Worm (Caenorhabditis elegans): ENCODE results near the gene Y64H9A.2.

The Y64H9A.2 gene

ce11 chrX:5017591-5017990 is 26.2 kb upstream of the Y64H9A.2 start, which contains the start of gene sek-3:
Gene sek-3 (plus strand): TSS chrX:5017891.
- no peak for TF ChIP-seq dmd-4 (tag; optimal IDR thresholded peaks at IDR 0.05)
- no peak for TF ChIP-seq ceh-16 (tag; optimal IDR thresholded peaks at IDR 0.05)
- no peak for TF ChIP-seq R02D3.7 (tag; optimal IDR thresholded peaks at IDR 0.05)
- TF ChIP-seq ama-1 (optimal IDR thresholded peaks at IDR 0.05), result no peak
- TF ChIP-seq snpc-4 (tag; optimal IDR thresholded peaks at IDR 0.05), result no peak
- no peak for TF ChIP-seq mab-5 (tag; optimal IDR thresholded peaks at IDR 0.05)
- no peak for TF ChIP-seq Y55F3AM.14 (GFP tag; optimal IDR thresholded peaks at IDR 0.05)
- no peak for TF ChIP-seq skn-1 (tag; optimal IDR thresholded peaks at IDR 0.05)

DNA sequence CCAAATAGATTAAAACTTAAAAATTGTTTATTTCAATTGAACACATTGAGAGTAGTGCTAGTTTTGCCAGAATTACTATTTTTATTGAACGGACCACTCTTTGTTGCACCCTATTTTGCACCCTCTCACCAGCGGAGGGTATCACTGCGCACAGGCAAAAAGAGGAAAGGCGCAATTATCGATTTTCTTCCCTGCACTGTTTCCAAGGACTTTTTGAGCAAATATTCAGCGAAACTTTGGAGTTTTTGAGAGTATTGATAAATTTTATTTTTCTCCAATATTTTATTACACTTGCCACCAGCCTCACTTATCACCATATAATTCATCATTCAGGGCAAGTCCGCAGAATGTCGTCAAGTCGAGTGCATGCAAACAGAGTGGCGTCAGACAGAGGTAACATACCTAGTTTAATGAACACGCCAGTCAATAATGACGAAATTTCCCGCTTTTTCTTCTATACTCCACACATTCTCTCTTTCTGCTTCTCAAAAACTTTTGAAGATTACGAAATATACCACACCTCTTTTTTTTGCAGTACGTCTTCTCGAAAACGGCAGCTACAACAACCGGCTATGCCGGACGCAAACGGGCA is 25.6 kb upstream of the Y64H9A.2 start:
- TF ChIP-seq lin-39 (tag; optimal IDR thresholded peaks at IDR 0.05), result no peak
- TF ChIP-seq fos-1 (tag; optimal IDR thresholded peaks at IDR 0.05), result peak; percentile 70
- TF ChIP-seq blmp-1 (tag; optimal IDR thresholded peaks at IDR 0.05; ENCODE audit: insufficient read depth), result no peak
- TF ChIP-seq lsy-2 (tag; optimal IDR thresholded peaks at IDR 0.05), result peak in 1 of 2 experiments; percentile 27
- TF ChIP-seq ztf-1 (GFP tag; conservative IDR thresholded peaks at IDR 0.05), result no peak
- peak; percentile 72 for TF ChIP-seq nhr-129 (tag; optimal IDR thresholded peaks at IDR 0.05)
- TF ChIP-seq nhr-23 (tag; optimal IDR thresholded peaks at IDR 0.05), result no peak
- TF ChIP-seq crh-2 (tag; optimal IDR thresholded peaks at IDR 0.05), result peak; percentile 51
- peak; percentile 56 for TF ChIP-seq C34F6.9 (tag; optimal IDR thresholded peaks at IDR 0.05)
- no peak for TF ChIP-seq nhr-25 (tag; optimal IDR thresholded peaks at IDR 0.05)
- no peak for TF ChIP-seq dmd-4 (tag; optimal IDR thresholded peaks at IDR 0.05)
- peak; percentile 18 for TF ChIP-seq lin-13 (GFP tag; optimal IDR thresholded peaks at IDR 0.05)
- TF ChIP-seq snpc-4 (tag; optimal IDR thresholded peaks at IDR 0.05), result no peak
- TF ChIP-seq unc-55 (GFP tag; optimal IDR thresholded peaks at IDR 0.05), result peak; percentile 75
- TF ChIP-seq sma-9 (GFP tag; optimal IDR thresholded peaks at IDR 0.05), result peak; percentile 20
- no peak for TF ChIP-seq sma-9 (tag; optimal IDR thresholded peaks at IDR 0.05)
- TF ChIP-seq gmeb-1 (tag; optimal IDR thresholded peaks at IDR 0.05), result peak; percentile 0

DNA sequence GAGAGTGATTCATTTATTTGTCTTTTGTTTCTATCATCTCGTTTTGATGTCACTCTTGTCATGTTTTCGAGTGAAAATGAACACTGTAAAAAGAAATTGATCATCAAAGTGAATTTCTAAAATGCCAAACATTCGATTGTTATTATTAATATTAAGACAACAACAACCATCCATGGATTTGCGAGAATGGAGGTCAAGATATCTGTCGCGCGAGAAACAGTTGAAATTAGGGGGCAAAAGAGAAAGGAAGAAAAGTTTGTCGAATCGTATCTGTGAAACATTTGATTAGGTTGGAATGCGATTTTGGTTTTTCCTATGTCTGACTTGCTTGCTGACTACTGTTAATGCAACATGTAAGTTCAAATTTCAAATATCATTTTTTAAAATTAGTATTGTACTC is 22.8 kb upstream of the Y64H9A.2 start, which contains the start of gene ZC449.2:
TSS of gene ZC449.2 (plus strand) at position 290 of the 400 bp plus-strand sequence.
- TF ChIP-seq skn-1 (tag; optimal IDR thresholded peaks at IDR 0.05) (no peak), Y55F3AM.14 (GFP tag; optimal IDR thresholded peaks at IDR 0.05) (no peak), ztf-11 (tag; optimal IDR thresholded peaks at IDR 0.05) (no peak), nhr-25 (tag; optimal IDR thresholded peaks at IDR 0.05) (no peak), nhr-77 (tag; optimal IDR thresholded peaks at IDR 0.05) (no peak)

ce11 chrX:5022682-5023081 is 21.1 kb upstream of the Y64H9A.2 start:
- TF ChIP-seq sma-9 (GFP tag; optimal IDR thresholded peaks at IDR 0.05) (peak; percentile 73), sma-9 (tag; optimal IDR thresholded peaks at IDR 0.05) (no peak), lin-11 (tag; optimal IDR thresholded peaks at IDR 0.05) (peak; percentile 43), mbf-1 (tag; optimal IDR thresholded peaks at IDR 0.05) (no peak), C34F6.9 (tag; optimal IDR thresholded peaks at IDR 0.05) (peak; percentile 14), lin-39 (tag; optimal IDR thresholded peaks at IDR 0.05) (no peak), sma-3 (GFP tag; optimal IDR thresholded peaks at IDR 0.05) (peak; percentile 31), zag-1 (tag; optimal IDR thresholded peaks at IDR 0.05) (peak; percentile 8), F13H6.1 (tag; optimal IDR thresholded peaks at IDR 0.05) (peak; percentile 43), mab-5 (tag; optimal IDR thresholded peaks at IDR 0.05) (no peak), fos-1 (tag; optimal IDR thresholded peaks at IDR 0.05) (peak; percentile 54), mdl-1 (tag; optimal IDR thresholded peaks at IDR 0.05) (peak in 1 of 2 experiments; percentile 19), nhr-21 (tag; optimal IDR thresholded peaks at IDR 0.05) (peak; percentile 51), lsy-2 (tag; optimal IDR thresholded peaks at IDR 0.05) (peak in 1 of 2 experiments; percentile 47), unc-55 (GFP tag; optimal IDR thresholded peaks at IDR 0.05) (peak; percentile 22), ceh-16 (tag; optimal IDR thresholded peaks at IDR 0.05) (peak; percentile 23), nhr-129 (tag; optimal IDR thresholded peaks at IDR 0.05) (peak; percentile 83), crh-2 (tag; optimal IDR thresholded peaks at IDR 0.05) (peak; percentile 74), ceh-82 (tag; optimal IDR thresholded peaks at IDR 0.05) (no peak), lin-13 (GFP tag; optimal IDR thresholded peaks at IDR 0.05) (peak; percentile 37), nhr-23 (tag; optimal IDR thresholded peaks at IDR 0.05) (no peak)

ce11 chrX:5024300-5024699 is 19.5 kb upstream of the Y64H9A.2 start, which contains the start of gene ZC449.1:
Gene ZC449.1 (plus strand): TSS chrX:5024420.
- TF ChIP-seq nhr-237 (tag; optimal IDR thresholded peaks at IDR 0.05) (no peak), nhr-21 (tag; optimal IDR thresholded peaks at IDR 0.05) (peak; percentile 32)

All from whole organism, L2 larva.